Worm (Caenorhabditis elegans) whole organism, L4/young adult: ENCODE data around the gene Y69E1A.5.

Source experiments
- W03F9.2 ChIP-seq: fragments of 150-350 bp; optimal IDR thresholded peaks from 2 replicates; lab custom pipeline; 2014; ENCODE audit warnings: missing biosample characterization, missing genetic modification characterization
- dao-5 ChIP-seq: sonication (generic microtip); optimal IDR thresholded peaks from 2 replicates; lab custom pipeline; 2016; ENCODE audit warnings: missing genotype, missing genetic modification characterization, moderate library complexity, missing compliant biosample characterization
- him-1 ChIP-seq: sonication (generic microtip); optimal IDR thresholded peaks from 2 replicates; lab custom pipeline; 2016; ENCODE audit warnings: missing genotype, missing genetic modification reagents, missing genetic modification characterization, missing compliant biosample characterization

DNA sequence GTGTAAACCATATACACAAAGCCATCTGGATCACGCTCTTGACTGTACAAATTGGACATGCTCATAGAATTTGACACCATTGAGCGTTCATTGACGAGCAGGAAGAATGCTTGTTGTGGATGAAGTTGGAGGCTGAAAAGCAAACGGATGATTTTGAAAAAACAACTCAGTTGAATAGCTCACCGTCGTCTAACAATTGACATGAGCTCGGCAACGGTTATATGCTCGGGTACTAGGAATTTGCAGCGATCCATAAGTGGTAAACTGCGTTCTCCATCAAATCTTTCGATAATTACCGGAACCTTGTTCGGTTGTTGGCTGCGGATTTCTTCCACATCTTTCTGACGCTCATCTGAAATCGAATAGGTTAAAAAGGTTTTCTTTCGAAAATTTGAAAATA lies 22.7 kb downstream of the Y69E1A.5 start:
- no peak for TF ChIP-seq him-1
- no peak for TF ChIP-seq dao-5 (tag; lab: Kevin White, UChicago)
- TF ChIP-seq W03F9.2: no peak
